Worm (Caenorhabditis elegans) whole organism, L3 larva: ENCODE results near the gene E02A10.4.

Experiments
- ama-1 ChIP-seq: fragments of 150-350 bp; optimal IDR thresholded peaks from 2 replicates; lab custom pipeline; 2018
- nhr-237 ChIP-seq: fragments of 150-350 bp; optimal IDR thresholded peaks from 2 replicates; lab custom pipeline; 2014; ENCODE audit warnings: missing biosample characterization, missing genetic modification characterization
- nhr-25 ChIP-seq: sonication (generic microtip); optimal IDR thresholded peaks from 2 replicates; lab custom pipeline; 2017; ENCODE audit warnings: missing biosample characterization, missing genetic modification characterization
- tbx-2 ChIP-seq: sonication (generic microtip); optimal IDR thresholded peaks from 2 replicates; lab custom pipeline; 2016; ENCODE audit warnings: mild to moderate bottlenecking, missing genetic modification characterization, missing compliant biosample characterization
- unc-39 ChIP-seq: sonication (generic microtip); optimal IDR thresholded peaks from 4 replicates; lab custom pipeline; 2017; ENCODE audit warnings: missing biosample characterization, missing genetic modification characterization
- unc-62 ChIP-seq: fragments of 150-350 bp; sonication (generic microtip); optimal IDR thresholded peaks from 4 replicates; lab custom pipeline; 2014; ENCODE audit warnings: missing biosample characterization, missing genetic modification reagents, missing genetic modification characterization

ce11 chrV:12586793-12587192, 19.0 kb upstream of the E02A10.4 start:
- TF ChIP-seq unc-62 (GFP tag; lab: Kevin White, UChicago) = no peak
- TF ChIP-seq nhr-237 (tag; lab: Kevin White, UChicago) = no peak
- no peak for TF ChIP-seq ama-1 (lab: Kevin White, UChicago)
- TF ChIP-seq tbx-2 = no peak
- TF ChIP-seq unc-39 (tag; lab: Kevin White, UChicago) = no peak
- no peak for TF ChIP-seq nhr-25 (tag; lab: Kevin White, UChicago)
